Worm (Caenorhabditis elegans) whole organism, midembryonic: Measurements from ENCODE around the gene sel-7.

Experiments
- cog-1 ChIP-seq: sonication (generic microtip); optimal IDR thresholded peaks from 2 replicates; lab custom pipeline; 2016; ENCODE audit warnings: missing genetic modification characterization, missing compliant biosample characterization
- flt-1 ChIP-seq: fragments of 200-800 bp; sonication (Bioruptor generic); IDR thresholded peaks from 2 replicates; pipeline ENCODE4 v1.3.6; 2022; ENCODE audit warnings: missing genetic modification characterization, missing compliant biosample characterization
- med-1 ChIP-seq: sonication (generic microtip); optimal IDR thresholded peaks from 2 replicates; lab custom pipeline; 2017; ENCODE audit warnings: missing genetic modification characterization, mild to moderate bottlenecking, missing compliant biosample characterization, antibody characterized with exemption, missing genetic modification reagents; ENCODE audit not compliant: insufficient read depth
- ztf-23 ChIP-seq: fragments of 200-800 bp; sonication (Bioruptor generic); IDR thresholded peaks from 2 replicates; pipeline ENCODE4 v1.3.6; 2022; ENCODE audit warnings: missing genetic modification reagents, missing genetic modification characterization, missing compliant biosample characterization

DNA sequence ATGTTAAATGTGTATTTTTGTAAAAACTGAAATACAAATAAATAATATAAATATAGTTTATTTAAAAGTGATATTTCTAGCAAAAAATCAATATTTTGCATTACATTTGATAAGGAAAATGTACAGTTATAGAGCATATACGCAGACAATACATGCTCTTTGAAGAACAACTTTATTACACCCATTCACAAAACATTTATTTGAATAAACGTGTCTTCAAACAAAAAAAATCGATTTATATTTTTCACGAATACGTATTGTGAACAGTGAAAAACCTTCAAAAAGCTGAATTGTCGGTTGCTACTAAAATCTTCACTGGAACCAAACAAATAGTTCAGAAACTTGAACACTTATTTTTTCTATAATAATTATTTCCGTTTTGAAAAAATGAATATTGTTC, 7.3 kb upstream of the sel-7 start, which contains the start of gene K04G11.3:
- TF ChIP-seq med-1 (GFP tag; lab: Kevin White, UChicago) (no peak), flt-1 (GFP tag; lab: Robert Waterston, UW) (no peak), cog-1 (tag; lab: Kevin White, UChicago) (no peak), ztf-23 (GFP tag; lab: Robert Waterston, UW) (no peak)
